Worm (Caenorhabditis elegans) whole organism, L2 larva: ENCODE data around the gene ZK697.1.

Source experiments
- aly-2 ChIP-seq: fragments of 150-350 bp; optimal IDR thresholded peaks from 2 replicates; lab custom pipeline; 2014; ENCODE audit warnings: missing biosample characterization, missing genetic modification characterization
- ama-1 ChIP-seq: fragments of 150-350 bp; optimal IDR thresholded peaks from 2 replicates; lab custom pipeline; 2018; ENCODE audit warnings: inconsistent platforms
- blmp-1 ChIP-seq: sonication (generic microtip); optimal IDR thresholded peaks from 2 replicates; lab custom pipeline; 2017; ENCODE audit warnings: missing genetic modification characterization, mild to moderate bottlenecking, missing compliant biosample characterization, antibody characterized with exemption, moderate library complexity; ENCODE audit not compliant: insufficient read depth
- ceh-16 ChIP-seq: fragments of 150-350 bp; optimal IDR thresholded peaks from 2 replicates; lab custom pipeline; 2014; ENCODE audit warnings: missing biosample characterization, missing genetic modification characterization
- ceh-82 ChIP-seq: fragments of 150-350 bp; optimal IDR thresholded peaks from 2 replicates; lab custom pipeline; 2014; ENCODE audit warnings: missing biosample characterization, missing genetic modification characterization
- crh-2 ChIP-seq: sonication (generic microtip); optimal IDR thresholded peaks from 2 replicates; lab custom pipeline; 2017; ENCODE audit warnings: missing biosample characterization, missing genetic modification characterization
- egl-27 ChIP-seq: sonication (generic microtip); optimal IDR thresholded peaks from 3 replicates; lab custom pipeline; 2017; ENCODE audit warnings: missing biosample characterization, missing genetic modification reagents, missing genetic modification characterization
- fos-1 ChIP-seq: fragments of 150-350 bp; optimal IDR thresholded peaks from 2 replicates; lab custom pipeline; 2014; ENCODE audit warnings: missing biosample characterization, missing genetic modification characterization
- lin-11 ChIP-seq: fragments of 150-350 bp; sonication (generic microtip); optimal IDR thresholded peaks from 2 replicates; lab custom pipeline; 2014; ENCODE audit warnings: missing biosample characterization, missing genetic modification characterization, inconsistent platforms, mixed read lengths
- lin-13 ChIP-seq: fragments of 150-350 bp; optimal IDR thresholded peaks from 2 replicates; lab custom pipeline; 2014; ENCODE audit warnings: missing biosample characterization, missing genetic modification reagents, missing genetic modification characterization
- lin-39 ChIP-seq: fragments of 150-350 bp; optimal IDR thresholded peaks from 2 replicates; lab custom pipeline; 2014; ENCODE audit warnings: missing biosample characterization, missing genetic modification reagents, missing genetic modification characterization
- mbf-1 ChIP-seq: sonication (generic microtip); optimal IDR thresholded peaks from 2 replicates; lab custom pipeline; 2017; ENCODE audit warnings: missing biosample characterization, missing genetic modification characterization
- nhr-12 ChIP-seq: fragments of 150-350 bp; optimal IDR thresholded peaks from 2 replicates; lab custom pipeline; 2014; ENCODE audit warnings: missing biosample characterization, missing genetic modification characterization
- nhr-129 ChIP-seq: fragments of 150-350 bp; optimal IDR thresholded peaks from 2 replicates; lab custom pipeline; 2014; ENCODE audit warnings: missing biosample characterization, missing genetic modification characterization
- nhr-21 ChIP-seq: fragments of 150-350 bp; optimal IDR thresholded peaks from 2 replicates; lab custom pipeline; 2014; ENCODE audit warnings: missing biosample characterization, missing genetic modification characterization
- nhr-23 ChIP-seq: fragments of 150-350 bp; optimal IDR thresholded peaks from 2 replicates; lab custom pipeline; 2014; ENCODE audit warnings: missing biosample characterization, missing genetic modification reagents, missing genetic modification characterization
- nhr-237 ChIP-seq: fragments of 150-350 bp; optimal IDR thresholded peaks from 2 replicates; lab custom pipeline; 2014; ENCODE audit warnings: missing biosample characterization, missing genetic modification characterization
- nhr-25 ChIP-seq: fragments of 150-350 bp; sonication (generic microtip); optimal IDR thresholded peaks from 3 replicates; lab custom pipeline; 2014; ENCODE audit warnings: missing biosample characterization, missing genetic modification characterization
- nhr-6 ChIP-seq: fragments of 150-350 bp; optimal IDR thresholded peaks from 2 replicates; lab custom pipeline; 2014; ENCODE audit warnings: missing biosample characterization, missing genetic modification characterization
- sem-4 ChIP-seq: fragments of 150-350 bp; optimal IDR thresholded peaks from 2 replicates; lab custom pipeline; 2014; ENCODE audit warnings: missing biosample characterization, missing genetic modification reagents, missing genetic modification characterization
- skn-1 ChIP-seq: sonication (generic microtip); optimal IDR thresholded peaks from 2 replicates; lab custom pipeline; 2017; ENCODE audit warnings: missing biosample characterization, missing genetic modification characterization
- sma-3 ChIP-seq: sonication (generic microtip); optimal IDR thresholded peaks from 2 replicates; lab custom pipeline; 2016; ENCODE audit warnings: missing genetic modification reagents, missing genetic modification characterization, missing compliant biosample characterization
- sma-9 ChIP-seq, 2 experiments: fragments of 150-350 bp in 1 of 2; sonication (generic microtip) in 1 of 2; optimal IDR thresholded peaks; 2 replicates each; lab custom pipeline; 2014 to 2016; ENCODE audit warnings: missing genetic modification characterization in 2 of 2, mild to moderate bottlenecking in 1 of 2, missing biosample characterization in 1 of 2, missing compliant biosample characterization in 1 of 2, missing genetic modification reagents in 1 of 2, moderate library complexity in 1 of 2
- snpc-4 ChIP-seq: fragments of 150-350 bp; optimal IDR thresholded peaks from 2 replicates; lab custom pipeline; 2014; ENCODE audit warnings: missing biosample characterization, missing genetic modification characterization
- unc-39 ChIP-seq: fragments of 150-350 bp; optimal IDR thresholded peaks from 2 replicates; lab custom pipeline; 2014; ENCODE audit warnings: missing biosample characterization, missing genetic modification characterization
- unc-55 ChIP-seq: fragments of 150-350 bp; sonication (generic microtip); optimal IDR thresholded peaks from 3 replicates; lab custom pipeline; 2014; ENCODE audit warnings: missing biosample characterization, missing genetic modification reagents, missing genetic modification characterization
- unc-62 ChIP-seq: fragments of 150-350 bp; optimal IDR thresholded peaks from 2 replicates; lab custom pipeline; 2014; ENCODE audit warnings: missing biosample characterization, missing genetic modification reagents, missing genetic modification characterization

The ZK697.1 gene

ce11 chrV:1743205-1743870 lies 9.3 kb upstream of the ZK697.1 start, which contains the start of gene nhr-256 (continued):
- TF ChIP-seq sma-9 (GFP tag; optimal IDR thresholded peaks at IDR 0.05; lab: Kevin White, UChicago) (peak; percentile 90), sma-9 (tag; optimal IDR thresholded peaks at IDR 0.05; lab: Kevin White, UChicago) (no peak), nhr-25 (tag; lab: Kevin White, UChicago) (peak; percentile 69)

- TF ChIP-seq nhr-23 (tag; lab: Kevin White, UChicago) (no peak), snpc-4 (tag; lab: Kevin White, UChicago) (no peak), lin-13 (GFP tag; lab: Kevin White, UChicago) (no peak), sma-9 (GFP tag; optimal IDR thresholded peaks at IDR 0.05; lab: Kevin White, UChicago) (no peak), sma-9 (tag; optimal IDR thresholded peaks at IDR 0.05; lab: Kevin White, UChicago) (no peak), sem-4 (tag; lab: Kevin White, UChicago) (no peak), ceh-82 (tag; lab: Kevin White, UChicago) (no peak)
Measured at ce11 chrV:1749053-1749452, 3.5 kb upstream of the ZK697.1 start, which contains the start of gene ZK697.8. ZK697.8 (minus strand) TSS chrV:1749153.

DNA sequence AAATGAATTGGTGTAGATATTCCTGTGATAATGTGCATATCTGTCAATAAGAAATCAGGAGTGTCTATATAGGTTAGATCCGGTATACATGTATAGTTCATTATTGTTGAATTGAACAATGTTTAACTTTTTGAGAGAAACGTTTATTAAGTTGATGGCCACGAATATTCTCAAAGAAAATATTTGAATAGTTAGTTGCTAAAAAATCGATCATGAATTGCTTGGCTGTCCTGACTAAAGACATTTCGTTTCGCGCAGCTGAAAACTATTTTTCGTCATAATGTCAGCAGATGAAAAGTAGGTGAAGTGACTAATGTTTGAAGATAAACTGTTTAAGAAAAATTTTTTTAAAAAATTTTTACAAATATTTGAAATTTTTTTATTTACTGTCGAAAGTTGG lies 1.1 kb upstream of the ZK697.1 start, which contains the start of gene srh-199:
Gene srh-199, minus strand, starts transcription at position 101 of the 400 bp plus-strand sequence.
- TF ChIP-seq blmp-1 (tag; lab: Kevin White, UChicago) (no peak), fos-1 (tag; lab: Kevin White, UChicago) (no peak), sma-9 (GFP tag; optimal IDR thresholded peaks at IDR 0.05; lab: Kevin White, UChicago) (no peak), sma-9 (tag; optimal IDR thresholded peaks at IDR 0.05; lab: Kevin White, UChicago) (no peak), nhr-6 (tag; lab: Kevin White, UChicago) (no peak), unc-62 (no peak), ceh-16 (tag; lab: Kevin White, UChicago) (no peak), aly-2 (tag; lab: Kevin White, UChicago) (no peak), unc-39 (tag; lab: Kevin White, UChicago) (no peak), lin-11 (no peak), sma-3 (GFP tag; lab: Kevin White, UChicago) (no peak), lin-39 (tag; lab: Kevin White, UChicago) (no peak), nhr-21 (tag; lab: Kevin White, UChicago) (no peak), ama-1 (no peak), skn-1 (tag; lab: Kevin White, UChicago) (no peak), ceh-82 (tag; lab: Kevin White, UChicago) (no peak), snpc-4 (tag; lab: Kevin White, UChicago) (no peak), crh-2 (no peak), nhr-25 (tag; lab: Kevin White, UChicago) (no peak), nhr-237 (tag; lab: Kevin White, UChicago) (no peak)

DNA sequence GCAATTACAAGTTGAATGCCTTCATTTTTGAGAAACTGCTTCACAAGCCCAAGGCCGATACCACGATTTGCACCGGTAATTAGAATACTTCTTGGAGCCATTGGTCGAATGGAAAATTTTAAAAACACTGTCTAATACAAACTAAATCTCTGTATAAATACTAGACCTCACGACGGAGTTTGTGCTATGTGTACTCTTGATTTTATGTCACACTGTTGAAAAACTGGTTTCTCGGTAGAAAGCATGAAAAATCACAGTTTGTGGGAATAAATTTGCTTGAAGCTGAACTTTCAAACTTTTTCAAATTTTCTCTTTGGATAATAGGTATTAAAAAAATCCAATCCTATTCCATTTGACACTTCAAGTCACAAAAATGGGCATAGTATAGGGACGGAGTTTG lies 3.0 kb downstream of the ZK697.1 start, which contains the start of gene ZK697.14:
Gene ZK697.14, minus strand, starts transcription at position 101 of the 400 bp plus-strand sequence.
- TF ChIP-seq ceh-82 (tag; lab: Kevin White, UChicago) (no peak), fos-1 (tag; lab: Kevin White, UChicago) (no peak), nhr-6 (tag; lab: Kevin White, UChicago) (no peak)

- TF ChIP-seq snpc-4 (tag; lab: Kevin White, UChicago) (no peak), skn-1 (tag; lab: Kevin White, UChicago) (no peak), nhr-23 (tag; lab: Kevin White, UChicago) (no peak), egl-27 (tag; lab: Kevin White, UChicago) (no peak), unc-55 (GFP tag; lab: Kevin White, UChicago) (no peak), mbf-1 (tag; lab: Kevin White, UChicago) (no peak)
Measured at ce11 chrV:1756099-1756498, 3.5 kb downstream of the ZK697.1 start.

ce11 chrV:1756856-1757255 lies 4.3 kb downstream of the ZK697.1 start, which contains the start of gene clec-204:
clec-204 (plus strand) TSS chrV:1757156.
- TF ChIP-seq fos-1 (tag; lab: Kevin White, UChicago) (peak; percentile 28), nhr-12 (tag; lab: Kevin White, UChicago) (no peak)

ce11 chrV:1760682-1761081 lies 8.1 kb downstream of the ZK697.1 start, which contains the start of gene clec-205:
clec-205 (plus strand) TSS chrV:1760893.
- TF ChIP-seq fos-1 (tag; lab: Kevin White, UChicago) (peak; percentile 63), nhr-129 (no peak)
- TF ChIP-seq, all 48 proteins: peak for 1
